Worm (Caenorhabditis elegans): ENCODE results near the gene Y42A5A.3.

- TF ChIP-seq W03F9.2 (tag; optimal IDR thresholded peaks at IDR 0.05) (no peak), him-1 (tag; optimal IDR thresholded peaks at IDR 0.05) (no peak)
Observed at ce11 chrV:11093163-11094091, 2.3 kb downstream of the Y42A5A.3 start, which contains the start of gene lact-8.

All from whole organism, L4/young adult.